Fruit fly (Drosophila melanogaster): ENCODE measurements around the gene Ggt-1.

Ggt-1 gene

dm6 chrX:18552451-18552850 is 40.1 kb upstream of the Ggt-1 start (continued):
- TF ChIP-seq H15 (GFP tag; IDR thresholded peaks at IDR 0.05) (no peak), pzg (GFP tag; optimal IDR thresholded peaks at IDR 0.05) (no peak), lab (GFP tag; optimal IDR thresholded peaks at IDR 0.05) (no peak), E2f2 (GFP tag; IDR thresholded peaks at IDR 0.05) (no peak), Dbx (GFP tag; IDR thresholded peaks at IDR 0.05) (no peak), D (optimal IDR thresholded peaks at IDR 0.05) (no peak), D (GFP tag; optimal IDR thresholded peaks at IDR 0.05) (peak; percentile 37), CG16863 (GFP tag; optimal IDR thresholded peaks at IDR 0.05) (no peak), CG31388 (GFP tag; optimal IDR thresholded peaks at IDR 0.05) (no peak), CG15514 (GFP tag; optimal IDR thresholded peaks at IDR 0.05) (no peak), tgo (GFP tag; IDR thresholded peaks at IDR 0.05) (peak; percentile 33; the same call in 1 of the 3 replicates), CHES-1-like (GFP tag; optimal IDR thresholded peaks at IDR 0.05) (no peak), Kr (GFP tag; optimal IDR thresholded peaks at IDR 0.05) (no peak), ab (GFP tag; optimal IDR thresholded peaks at IDR 0.05) (no peak), Ets97D (GFP tag; optimal IDR thresholded peaks at IDR 0.05) (no peak), fd64A (GFP tag; optimal IDR thresholded peaks at IDR 0.05) (no peak), CG8388 (GFP tag; optimal IDR thresholded peaks at IDR 0.05) (peak; percentile 35), CG3726 (GFP tag; IDR thresholded peaks at IDR 0.05) (no peak), B-H2 (GFP tag; optimal IDR thresholded peaks at IDR 0.05) (no peak), CG13624 (GFP tag; optimal IDR thresholded peaks at IDR 0.05) (no peak), Nf-YB (GFP tag; optimal IDR thresholded peaks at IDR 0.05) (no peak), wdn (GFP tag; IDR thresholded peaks at IDR 0.05) (no peak), cg (GFP tag; optimal IDR thresholded peaks at IDR 0.05) (no peak), CG4617 (GFP tag; optimal IDR thresholded peaks at IDR 0.05; ENCODE audit: borderline replicate concordance) (no peak), Sry-δ (GFP tag; optimal IDR thresholded peaks at IDR 0.05) (no peak), CG12104 (GFP tag; optimal IDR thresholded peaks at IDR 0.05) (no peak), CG6791 (GFP tag; IDR thresholded peaks at IDR 0.05; ENCODE audit: partially characterized antibody) (no peak), nmo (GFP tag; optimal IDR thresholded peaks at IDR 0.05) (peak; percentile 66), Lhr (GFP tag; optimal IDR thresholded peaks at IDR 0.05) (peak; percentile 10), CG7963 (GFP tag; IDR thresholded peaks at IDR 0.05; ENCODE audit: partially characterized antibody) (no peak), Dip2 (GFP tag; IDR thresholded peaks at IDR 0.05) (no peak), HLH54F (GFP tag; optimal IDR thresholded peaks at IDR 0.05) (no peak), fu2 (GFP tag; optimal IDR thresholded peaks at IDR 0.05) (no peak), Fer3 (tag; optimal IDR thresholded peaks at IDR 0.05) (no peak), CG8924 (tag; optimal IDR thresholded peaks at IDR 0.05) (no peak), sug (tag; optimal IDR thresholded peaks at IDR 0.05) (no peak), ERR (GFP tag; optimal IDR thresholded peaks at IDR 0.05) (no peak), zfh1 (GFP tag; IDR thresholded peaks at IDR 0.05) (peak; percentile 51; the same call in 2 of the 3 replicates), CG12236 (GFP tag; optimal IDR thresholded peaks at IDR 0.05) (no peak), B-H1 (GFP tag; IDR thresholded peaks at IDR 0.05) (no peak), CG9797 (GFP tag; optimal IDR thresholded peaks at IDR 0.05) (no peak), chm (GFP tag; IDR thresholded peaks at IDR 0.05) (no peak), CG7357 (GFP tag; IDR thresholded peaks at IDR 0.05) (no peak; the same call in 2 of the 3 replicates), Ravus (GFP tag; IDR thresholded peaks at IDR 0.05) (no peak), Neu2 (GFP tag; optimal IDR thresholded peaks at IDR 0.05; ENCODE audit: borderline replicate concordance) (no peak), Hand (GFP tag; optimal IDR thresholded peaks at IDR 0.05) (no peak), tll (GFP tag; optimal IDR thresholded peaks at IDR 0.05) (no peak), HLH3B (GFP tag; IDR thresholded peaks at IDR 0.05) (no peak), NK7.1 (GFP tag; optimal IDR thresholded peaks at IDR 0.05) (no peak), Bdp1 (GFP tag; optimal IDR thresholded peaks at IDR 0.05) (no peak), CG8290 (GFP tag; optimal IDR thresholded peaks at IDR 0.05) (no peak), CG8290 (tag; optimal IDR thresholded peaks at IDR 0.05) (no peak), CG9609 (GFP tag; optimal IDR thresholded peaks at IDR 0.05) (no peak)

Measured in whole organism, embryonic.